Worm (Caenorhabditis elegans): Measurements from ENCODE around the gene F07G6.8.
"Not testable (repeated sequence)": the region's sequence is repeated elsewhere in the genome, so short reads cannot be mapped to it uniquely, and the experiment has no call there.

DNA sequence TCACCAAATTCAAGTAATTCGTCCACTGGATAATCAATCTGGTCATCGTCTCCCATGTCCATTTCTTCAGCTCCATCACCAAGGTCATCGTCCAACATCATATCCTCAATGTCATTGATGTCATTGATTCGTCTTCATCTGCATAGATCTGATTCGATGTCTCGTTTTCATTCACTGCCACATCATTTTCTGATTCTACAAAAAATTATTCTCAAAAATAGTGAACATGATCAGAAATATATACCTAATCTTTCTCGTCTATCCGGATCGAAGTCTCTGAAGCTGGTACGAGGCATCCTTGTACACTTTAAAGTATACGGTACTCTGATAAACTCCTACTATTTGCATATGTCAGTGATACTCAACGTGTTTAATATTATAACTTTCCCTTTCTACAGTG is 23.4 kb downstream of the F07G6.8 start, which contains the start of gene C36C9.4:
- TF ChIP-seq ztf-4 (tag; optimal IDR thresholded peaks at IDR 0.05); ama-1 (optimal IDR thresholded peaks at IDR 0.05); nhr-11 (tag; optimal IDR thresholded peaks at IDR 0.05); F13H6.1 (tag; optimal IDR thresholded peaks at IDR 0.05); ZK546.5 (tag; optimal IDR thresholded peaks at IDR 0.05): not testable (repeated sequence)

Data from whole organism, L2 larva.